Worm (Caenorhabditis elegans): Measurements from ENCODE around the gene B0336.7.

ce11 chrIII:5737708-5738107, 40.5 kb upstream of the B0336.7 start, which contains the start of gene B0244.6:
- no peak for TF ChIP-seq F44E2.7 (GFP tag; IDR thresholded peaks at IDR 0.05)
- no peak for TF ChIP-seq mdl-1 (tag; optimal IDR thresholded peaks at IDR 0.05)

All from whole organism, L4 larva.